Worm (Caenorhabditis elegans) whole organism, mixed stage, embryonic: ENCODE measurements around the gene F26F12.5.

Experiments used
- blmp-1 ChIP-seq: fragments of 150-350 bp; optimal IDR thresholded peaks from 2 replicates; lab custom pipeline; 2014; ENCODE audit warnings: missing biosample characterization, missing genetic modification characterization
- ceh-43 ChIP-seq: fragments of 200-800 bp; sonication (Bioruptor generic); optimal IDR thresholded peaks from 2 replicates; lab custom pipeline; 2018; ENCODE audit warnings: mild to moderate bottlenecking, missing genetic modification characterization, moderate library complexity, missing compliant biosample characterization
- ces-1 ChIP-seq: fragments of 150-350 bp; optimal IDR thresholded peaks from 2 replicates; lab custom pipeline; 2014; ENCODE audit warnings: missing biosample characterization, missing genetic modification reagents, missing genetic modification characterization
- elt-3 ChIP-seq: fragments of 150-350 bp; optimal IDR thresholded peaks from 2 replicates; lab custom pipeline; 2014; ENCODE audit warnings: missing biosample characterization, missing genetic modification characterization
- lin-13 ChIP-seq: fragments of 150-350 bp; optimal IDR thresholded peaks from 2 replicates; lab custom pipeline; 2014; ENCODE audit warnings: missing biosample characterization, missing genetic modification characterization
- mep-1 ChIP-seq: fragments of 150-350 bp; optimal IDR thresholded peaks from 2 replicates; lab custom pipeline; 2017; ENCODE audit warnings: missing biosample characterization, missing genetic modification reagents, missing genetic modification characterization, inconsistent platforms
- nhr-237 ChIP-seq: fragments of 150-350 bp; optimal IDR thresholded peaks from 2 replicates; lab custom pipeline; 2014; ENCODE audit warnings: missing biosample characterization, missing genetic modification characterization
- nhr-28 ChIP-seq: fragments of 150-350 bp; optimal IDR thresholded peaks from 2 replicates; lab custom pipeline; 2014; ENCODE audit warnings: missing biosample characterization, missing genetic modification characterization
- unc-62 ChIP-seq: fragments of 150-350 bp; optimal IDR thresholded peaks from 2 replicates; lab custom pipeline; 2014; ENCODE audit warnings: missing biosample characterization, missing genetic modification reagents, missing genetic modification characterization
- ztf-11 ChIP-seq: fragments of 150-350 bp; optimal IDR thresholded peaks from 2 replicates; lab custom pipeline; 2014; ENCODE audit warnings: missing biosample characterization, missing genetic modification characterization

DNA sequence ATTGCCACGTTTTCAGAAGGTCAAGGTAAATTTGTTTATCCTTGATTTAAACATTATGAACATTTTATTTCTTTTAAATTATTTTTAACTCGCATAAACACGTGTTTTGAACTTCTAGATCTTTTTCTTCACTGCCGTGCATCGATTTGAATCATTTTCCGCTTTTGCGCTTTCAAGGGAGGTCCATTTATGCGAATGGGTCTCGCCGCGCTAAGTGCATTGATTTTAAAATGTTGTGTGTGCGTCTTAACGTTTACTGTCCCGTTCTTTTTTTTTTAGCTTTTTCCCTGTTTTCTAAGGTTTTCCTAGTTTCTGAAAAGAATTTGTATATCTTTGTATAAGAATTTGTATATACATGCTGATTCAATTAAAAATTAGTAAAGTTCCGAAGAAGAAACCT lies 39.5 kb downstream of the F26F12.5 start:
- TF ChIP-seq ces-1 (GFP tag; lab: Kevin White, UChicago): no peak
- no peak for TF ChIP-seq mep-1 (tag; lab: Kevin White, UChicago)
- no peak for TF ChIP-seq unc-62 (GFP tag; lab: Kevin White, UChicago)
- TF ChIP-seq ceh-43 (GFP tag; lab: Kevin White, UChicago): no peak
- no peak for TF ChIP-seq blmp-1 (tag; lab: Kevin White, UChicago)
- TF ChIP-seq ztf-11: no peak
- TF ChIP-seq elt-3 (tag; lab: Kevin White, UChicago): no peak
- TF ChIP-seq nhr-28 (tag; lab: Kevin White, UChicago): no peak
- TF ChIP-seq lin-13 (tag; lab: Kevin White, UChicago): no peak
- TF ChIP-seq nhr-237 (tag; lab: Kevin White, UChicago): no peak
